Worm (Caenorhabditis elegans) whole organism, L1 larva: Measurements from ENCODE around the gene R05H5.7.

ENCODE experiments used
- C04F5.9 ChIP-seq: sonication (generic microtip); optimal IDR thresholded peaks from 2 replicates; lab custom pipeline; 2016; ENCODE audit warnings: missing genetic modification characterization, missing compliant biosample characterization
- F16B12.6 ChIP-seq: fragments of 150-350 bp; optimal IDR thresholded peaks from 2 replicates; lab custom pipeline; 2014; ENCODE audit warnings: missing biosample characterization, missing genetic modification characterization
- aly-2 ChIP-seq: fragments of 150-350 bp; optimal IDR thresholded peaks from 2 replicates; lab custom pipeline; 2014; ENCODE audit warnings: missing biosample characterization, missing genetic modification characterization
- ceh-63 ChIP-seq: fragments of 200-800 bp; sonication (Bioruptor generic); optimal IDR thresholded peaks from 2 replicates; lab custom pipeline; 2018; ENCODE audit warnings: mild to moderate bottlenecking, missing genetic modification characterization, missing compliant biosample characterization
- ceh-8 ChIP-seq: fragments of 200-800 bp; sonication (Bioruptor generic); optimal IDR thresholded peaks from 2 replicates; lab custom pipeline; 2018; ENCODE audit warnings: mild to moderate bottlenecking, missing genetic modification characterization, moderate library complexity, missing compliant biosample characterization
- ceh-82 ChIP-seq, 3 experiments: fragments of 150-350 bp in 1 of 3; sonication (generic microtip) in 2 of 3; optimal IDR thresholded peaks; 2 replicates each; lab custom pipeline; 2014 to 2017; ENCODE audit warnings: missing biosample characterization in 3 of 3, missing genetic modification characterization in 3 of 3
- ceh-88 ChIP-seq: fragments of 200-800 bp; sonication (Bioruptor generic); IDR thresholded peaks from 2 replicates; pipeline ENCODE4 v1.3.6; 2022; ENCODE audit warnings: missing genetic modification characterization, missing compliant biosample characterization
- ceh-90 ChIP-seq: sonication (generic microtip); optimal IDR thresholded peaks from 2 replicates; lab custom pipeline; 2016; ENCODE audit warnings: missing genetic modification characterization, missing compliant biosample characterization
- dsc-1 ChIP-seq: sonication (generic microtip); optimal IDR thresholded peaks from 2 replicates; lab custom pipeline; 2016; ENCODE audit warnings: mild to moderate bottlenecking, missing genetic modification characterization, missing compliant biosample characterization
- efl-1 ChIP-seq, 4 experiments: fragments of 150-350 bp; optimal IDR thresholded peaks in 3 of 4; peaks in 1 of 4; 1 replicate in 1 of 4; 2 replicates in 3 of 4; lab custom pipeline; 2014; ENCODE audit warnings: missing biosample characterization in 2 of 4, missing genetic modification characterization in 2 of 4, missing genetic modification reagents in 2 of 4
- egl-13 ChIP-seq: sonication (generic microtip); optimal IDR thresholded peaks from 2 replicates; lab custom pipeline; 2016; ENCODE audit warnings: missing genotype, missing genetic modification reagents, missing genetic modification characterization, missing compliant biosample characterization
- egl-27 ChIP-seq, 2 experiments: fragments of 150-350 bp in 1 of 2; sonication (generic microtip); optimal IDR thresholded peaks; 3 replicates each; lab custom pipeline; 2017 to 2018; ENCODE audit warnings: missing biosample characterization in 2 of 2, missing genetic modification characterization in 2 of 2, missing genetic modification reagents in 2 of 2
- fkh-10 ChIP-seq: sonication (generic microtip); optimal IDR thresholded peaks from 2 replicates; lab custom pipeline; 2017; ENCODE audit warnings: missing biosample characterization, missing genetic modification reagents, missing genetic modification characterization
- fkh-4 ChIP-seq: sonication (generic microtip); optimal IDR thresholded peaks from 2 replicates; lab custom pipeline; 2016; ENCODE audit warnings: missing compliant biosample characterization, missing genetic modification characterization, borderline replicate concordance
- fkh-8 ChIP-seq: sonication (generic microtip); optimal IDR thresholded peaks from 2 replicates; lab custom pipeline; 2016; ENCODE audit warnings: mild to moderate bottlenecking, missing genetic modification characterization, missing compliant biosample characterization
- irx-1 ChIP-seq: sonication (generic microtip); optimal IDR thresholded peaks from 2 replicates; lab custom pipeline; 2016; ENCODE audit warnings: missing genetic modification characterization, missing compliant biosample characterization
- isw-1 ChIP-seq: fragments of 200-800 bp; sonication (Bioruptor generic); IDR thresholded peaks from 2 replicates; pipeline ENCODE4 v1.3.6; 2022; ENCODE audit warnings: missing genetic modification characterization, missing compliant biosample characterization
- lin-35 ChIP-seq, 2 experiments: fragments of 150-350 bp; optimal IDR thresholded peaks; 2 replicates each; lab custom pipeline; 2014; ENCODE audit warnings: missing biosample characterization in 2 of 2, missing genetic modification characterization in 2 of 2, missing genetic modification reagents in 2 of 2
- lin-39 ChIP-seq: fragments of 150-350 bp; optimal IDR thresholded peaks from 2 replicates; lab custom pipeline; 2014; ENCODE audit warnings: missing biosample characterization, missing genetic modification reagents, missing genetic modification characterization
- mab-9 ChIP-seq: fragments of 200-800 bp; sonication (Bioruptor generic); IDR thresholded peaks from 2 replicates; pipeline ENCODE4 v1.3.6; 2022; ENCODE audit warnings: missing genetic modification reagents, missing genetic modification characterization, missing compliant biosample characterization
- mdl-1 ChIP-seq, 2 experiments: fragments of 150-350 bp; optimal IDR thresholded peaks; 2 replicates each; lab custom pipeline; 2014 to 2017; ENCODE audit warnings: missing biosample characterization in 2 of 2, missing genetic modification characterization in 2 of 2, inconsistent platforms in 1 of 2
- nhr-12 ChIP-seq: sonication (generic microtip); optimal IDR thresholded peaks from 2 replicates; lab custom pipeline; 2017; ENCODE audit warnings: missing biosample characterization, missing genetic modification characterization
- nhr-19 ChIP-seq: fragments of 200-800 bp; sonication (Bioruptor generic); conservative IDR thresholded peaks from 2 replicates; pipeline ENCODE4 v1.3.6; 2022; ENCODE audit warnings: missing genetic modification characterization, missing compliant biosample characterization
- nhr-237 ChIP-seq: fragments of 150-350 bp; optimal IDR thresholded peaks from 2 replicates; lab custom pipeline; 2014; ENCODE audit warnings: missing biosample characterization, missing genetic modification characterization
- nhr-71 ChIP-seq: sonication (generic microtip); optimal IDR thresholded peaks from 2 replicates; lab custom pipeline; 2016; ENCODE audit warnings: mild to moderate bottlenecking, missing genetic modification characterization, moderate library complexity, missing compliant biosample characterization
- nhr-76 ChIP-seq: sonication (generic microtip); optimal IDR thresholded peaks from 2 replicates; lab custom pipeline; 2017; ENCODE audit warnings: missing biosample characterization, missing genetic modification characterization
- nhr-84 ChIP-seq: sonication (generic microtip); optimal IDR thresholded peaks from 2 replicates; lab custom pipeline; 2017; ENCODE audit warnings: missing biosample characterization, missing genetic modification characterization
- nhr-85 ChIP-seq: sonication (generic microtip); peaks from one replicate; lab custom pipeline; 2016; ENCODE audit warnings: missing genetic modification characterization, inconsistent platforms, missing compliant biosample characterization
- pag-3 ChIP-seq: sonication (generic microtip); optimal IDR thresholded peaks from 2 replicates; lab custom pipeline; 2017; ENCODE audit warnings: missing genetic modification characterization, mild to moderate bottlenecking, missing compliant biosample characterization, antibody characterized with exemption, borderline replicate concordance; ENCODE audit not compliant: insufficient read depth
- pqm-1 ChIP-seq: sonication (generic microtip); optimal IDR thresholded peaks from 3 replicates; lab custom pipeline; 2017; ENCODE audit warnings: missing biosample characterization, missing genetic modification characterization
- snu-23 ChIP-seq: sonication (generic microtip); optimal IDR thresholded peaks from 2 replicates; lab custom pipeline; 2016; ENCODE audit warnings: missing genetic modification characterization, missing compliant biosample characterization
- sox-4 ChIP-seq: sonication (generic microtip); optimal IDR thresholded peaks from 2 replicates; lab custom pipeline; 2016; ENCODE audit warnings: missing genetic modification characterization, missing compliant biosample characterization
- sptf-1 ChIP-seq: fragments of 150-350 bp; optimal IDR thresholded peaks from 2 replicates; lab custom pipeline; 2014; ENCODE audit warnings: missing biosample characterization, missing genetic modification characterization
- swsn-7 ChIP-seq: sonication (generic microtip); optimal IDR thresholded peaks from 2 replicates; lab custom pipeline; 2016; ENCODE audit warnings: missing genetic modification characterization, missing compliant biosample characterization
- unc-30 ChIP-seq: sonication (generic microtip); optimal IDR thresholded peaks from 2 replicates; lab custom pipeline; 2017; ENCODE audit warnings: missing biosample characterization, missing genetic modification characterization
- unc-62 ChIP-seq: fragments of 150-350 bp; optimal IDR thresholded peaks from 2 replicates; lab custom pipeline; 2014; ENCODE audit warnings: missing biosample characterization, missing genetic modification reagents, missing genetic modification characterization
- vab-15 ChIP-seq: sonication (generic microtip); optimal IDR thresholded peaks from 2 replicates; lab custom pipeline; 2017; ENCODE audit warnings: missing genotype, mild to moderate bottlenecking, missing genetic modification characterization, missing compliant biosample characterization
- zag-1 ChIP-seq: fragments of 150-350 bp; optimal IDR thresholded peaks from 2 replicates; lab custom pipeline; 2014; ENCODE audit warnings: missing biosample characterization, missing genetic modification characterization
- zip-4 ChIP-seq: fragments of 200-800 bp; sonication (Bioruptor generic); optimal IDR thresholded peaks from 2 replicates; lab custom pipeline; 2018; ENCODE audit warnings: mild to moderate bottlenecking, missing genetic modification characterization, moderate library complexity, missing compliant biosample characterization
- ztf-4 ChIP-seq: fragments of 150-350 bp; optimal IDR thresholded peaks from 2 replicates; lab custom pipeline; 2014; ENCODE audit warnings: missing biosample characterization, missing genetic modification characterization

The R05H5.7 gene

ce11 chrII:10155106-10155505, 37.2 kb upstream of the R05H5.7 start, which contains the start of gene nlp-63:
Gene nlp-63, plus strand, starts transcription at chrII:10155406.
- TF ChIP-seq F16B12.6 (tag; lab: Kevin White, UChicago) (no peak), unc-62 (no peak), fkh-4 (tag; lab: Kevin White, UChicago) (no peak), fkh-10 (GFP tag; lab: Kevin White, UChicago) (no peak), C04F5.9 (tag; lab: Kevin White, UChicago) (no peak), sox-4 (tag; lab: Kevin White, UChicago) (no peak), dsc-1 (tag; lab: Kevin White, UChicago) (no peak), isw-1 (GFP tag; lab: Robert Waterston, UW) (no peak), snu-23 (GFP tag; lab: Kevin White, UChicago) (no peak), nhr-237 (tag; lab: Kevin White, UChicago) (no peak)

- no peak for TF ChIP-seq dsc-1 (tag; lab: Kevin White, UChicago)
- TF ChIP-seq aly-2 (tag; lab: Kevin White, UChicago): no peak
- no peak for TF ChIP-seq nhr-12 (tag; lab: Kevin White, UChicago)
- TF ChIP-seq fkh-8 (tag; lab: Kevin White, UChicago): peak; percentile 63
Measured at ce11 chrII:10162785-10163184, 29.5 kb upstream of the R05H5.7 start.

ce11 chrII:10164137-10164536, 28.2 kb upstream of the R05H5.7 start:
- TF ChIP-seq efl-1 (optimal IDR thresholded peaks at IDR 0.05; lab: Kevin White, UChicago) (no peak), efl-1 (GFP tag; optimal IDR thresholded peaks at IDR 0.05 in 1 of 2; lab: Kevin White, UChicago) (peak in 1 of 2 experiments; percentile 59), lin-35 (GFP tag; optimal IDR thresholded peaks at IDR 0.05; lab: Kevin White, UChicago) (no peak)

ce11 chrII:10166365-10166764, 25.9 kb upstream of the R05H5.7 start:
- peak; percentile 57 for TF ChIP-seq fkh-8 (tag; lab: Kevin White, UChicago)
- peak; percentile 37 for TF ChIP-seq dsc-1 (tag; lab: Kevin White, UChicago)
- no peak for TF ChIP-seq sptf-1 (tag; lab: Kevin White, UChicago)

- TF ChIP-seq egl-13 (tag; lab: Kevin White, UChicago): no peak
- TF ChIP-seq unc-30 (tag; lab: Kevin White, UChicago): no peak
- TF ChIP-seq efl-1 (optimal IDR thresholded peaks at IDR 0.05; lab: Kevin White, UChicago): no peak
- peak in 1 of 2 experiments; percentile 91 for TF ChIP-seq efl-1 (GFP tag; optimal IDR thresholded peaks at IDR 0.05 in 1 of 2; lab: Kevin White, UChicago)
- no peak for TF ChIP-seq pag-3 (tag; lab: Kevin White, UChicago)
- TF ChIP-seq ceh-8 (GFP tag; lab: Kevin White, UChicago): no peak
Measured at ce11 chrII:10167731-10168130, 24.6 kb upstream of the R05H5.7 start.

- TF ChIP-seq nhr-19 (GFP tag; lab: Robert Waterston, UW) (peak; percentile 30; the same call in 1 of the 2 replicates), swsn-7 (tag; lab: Kevin White, UChicago) (peak; percentile 63), ceh-82 (tag; optimal IDR thresholded peaks at IDR 0.05; lab: Kevin White, UChicago) (peak in 2 of 3 experiments; percentile 30 to 71), vab-15 (tag; lab: Kevin White, UChicago) (no peak), nhr-71 (tag; lab: Kevin White, UChicago) (peak; percentile 66), ceh-90 (tag; lab: Kevin White, UChicago) (no peak), nhr-85 (no peak), lin-39 (tag; lab: Kevin White, UChicago) (no peak), ceh-88 (no peak), ceh-63 (no peak), irx-1 (peak; percentile 39), pqm-1 (tag; lab: Kevin White, UChicago) (no peak), nhr-76 (no peak), zip-4 (GFP tag; lab: Kevin White, UChicago) (peak; percentile 3), fkh-10 (GFP tag; lab: Kevin White, UChicago) (peak; percentile 35), mdl-1 (tag; optimal IDR thresholded peaks at IDR 0.05; lab: Kevin White, UChicago) (no peak), nhr-84 (no peak), mab-9 (no peak), ztf-4 (tag; lab: Kevin White, UChicago) (no peak), zag-1 (no peak), egl-27 (tag; optimal IDR thresholded peaks at IDR 0.05; lab: Kevin White, UChicago) (no peak)
Measured at ce11 chrII:10168905-10169782, 23.2 kb upstream of the R05H5.7 start, which contains the start of gene daf-19. Gene daf-19, minus strand, starts transcription at chrII:10169346.
